Fruit fly (Drosophila melanogaster) whole organism: ENCODE data around the gene CG32379.

Experiments used
- Dll ChIP-seq: fragments of >200 bp; optimal IDR thresholded peaks from 2 replicates; lab custom pipeline; 2017
- EcR ChIP-seq, 2 experiments: fragments of >200 bp; optimal IDR thresholded peaks; 2 replicates each; lab custom pipeline; 2017; ENCODE audit warnings: missing biosample characterization in 2 of 2, missing genetic modification characterization in 2 of 2, missing genetic modification reagents in 2 of 2
- pan ChIP-seq: fragments of >200 bp; optimal IDR thresholded peaks from 2 replicates; lab custom pipeline; 2017
- psq ChIP-seq: fragments of >200 bp; optimal IDR thresholded peaks from 2 replicates; lab custom pipeline; 2017
- usp ChIP-seq: fragments of >200 bp; optimal IDR thresholded peaks from 2 replicates; lab custom pipeline; 2017; ENCODE audit warnings: missing biosample characterization, missing genetic modification characterization, mixed read lengths

dm6 chr3L:7396055-7396454 lies at the start of gene CG32379:
- TF ChIP-seq pan (lab: Kevin White, UChicago) (no peak), EcR (GFP tag; optimal IDR thresholded peaks at IDR 0.05; lab: Kevin White, UChicago) (no peak), usp (no peak), psq (lab: Kevin White, UChicago) (no peak), Dll (lab: Kevin White, UChicago) (no peak)
